Worm (Caenorhabditis elegans): ENCODE results near the gene C16E9.2.

ce11 chrX:6946789-6947188 lies 11.3 kb downstream of the C16E9.2 start:
- no peak for TF ChIP-seq snpc-4 (tag; optimal IDR thresholded peaks at IDR 0.05)
- no peak for TF ChIP-seq elt-2 (tag; optimal IDR thresholded peaks at IDR 0.05)
- no peak for TF ChIP-seq lsy-12 (tag; optimal IDR thresholded peaks at IDR 0.05)
- no peak for TF ChIP-seq nhr-76 (tag; optimal IDR thresholded peaks at IDR 0.05)
- no peak for TF ChIP-seq ceh-16 (tag; optimal IDR thresholded peaks at IDR 0.05)
- no peak for TF ChIP-seq sea-2 (GFP tag; optimal IDR thresholded peaks at IDR 0.05)
- TF ChIP-seq jun-1 (tag; optimal IDR thresholded peaks at IDR 0.05): no peak
- no peak for TF ChIP-seq unc-62 (GFP tag; optimal IDR thresholded peaks at IDR 0.05)
- TF ChIP-seq tbx-2 (tag; optimal IDR thresholded peaks at IDR 0.05): no peak
- TF ChIP-seq pha-4 (tag; optimal IDR thresholded peaks at IDR 0.05): no peak
- TF ChIP-seq ZK546.5 (tag; optimal IDR thresholded peaks at IDR 0.05): no peak
